Worm (Caenorhabditis elegans) whole organism, mixed stage, embryonic: ENCODE data around the gene srh-211.

Experiments used
- ces-1 ChIP-seq: fragments of 150-350 bp; optimal IDR thresholded peaks from 2 replicates; lab custom pipeline; 2014; ENCODE audit warnings: missing biosample characterization, missing genetic modification reagents, missing genetic modification characterization
- unc-62 ChIP-seq: fragments of 150-350 bp; optimal IDR thresholded peaks from 2 replicates; lab custom pipeline; 2014; ENCODE audit warnings: missing biosample characterization, missing genetic modification reagents, missing genetic modification characterization

DNA sequence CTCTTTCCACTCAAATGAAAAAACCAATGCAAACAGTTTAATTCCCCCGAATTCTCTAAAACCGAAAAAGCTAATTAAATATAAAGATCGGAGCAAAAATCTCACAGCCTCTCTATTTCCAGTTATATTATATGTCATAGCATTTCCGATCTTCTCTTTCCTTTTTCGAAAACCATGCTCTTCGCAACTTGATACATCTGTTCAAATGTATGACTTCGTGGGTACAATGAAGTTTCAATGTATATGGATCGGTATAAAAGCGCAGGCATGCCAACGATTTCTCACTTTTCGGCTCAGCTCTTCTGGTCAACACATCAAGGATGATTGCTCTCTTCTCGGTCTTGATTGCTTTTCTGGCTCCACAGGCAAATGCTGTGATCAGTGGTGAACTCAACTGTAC, 35.1 kb downstream of the srh-211 start, which contains the start of gene phat-7:
- no peak for TF ChIP-seq ces-1 (GFP tag; lab: Kevin White, UChicago)
- TF ChIP-seq unc-62 (GFP tag; lab: Kevin White, UChicago): no peak
